Fruit fly (Drosophila melanogaster) whole organism, embryonic: ENCODE results near the gene MAPk-Ak2.

Source experiments
- CG12299 ChIP-seq: fragments of 200-800 bp; sonication (Bioruptor generic); optimal IDR thresholded peaks from 2 replicates; lab custom pipeline; 2018; ENCODE audit warnings: missing biosample characterization, mild to moderate bottlenecking, missing genetic modification characterization
- CG31388 ChIP-seq: fragments of 200-800 bp; sonication (Bioruptor generic); optimal IDR thresholded peaks from 2 replicates; lab custom pipeline; 2016; ENCODE audit warnings: missing biosample characterization, missing genetic modification characterization
- CG33213 ChIP-seq: fragments of 200-800 bp; sonication (Bioruptor generic); optimal IDR thresholded peaks from 3 replicates; lab custom pipeline; 2016; ENCODE audit warnings: missing biosample characterization, missing genetic modification characterization
- CG3407 ChIP-seq: fragments of 200-800 bp; sonication (Bioruptor generic); optimal IDR thresholded peaks from 2 replicates; lab custom pipeline; 2018; ENCODE audit warnings: missing biosample characterization, mild to moderate bottlenecking, missing genetic modification characterization
- CG7928 ChIP-seq: fragments of 200-800 bp; sonication (Bioruptor generic); optimal IDR thresholded peaks from 2 replicates; lab custom pipeline; 2017; ENCODE audit warnings: missing biosample characterization, mild to moderate bottlenecking, missing genetic modification characterization
- Dref ChIP-seq: fragments of 200-800 bp; sonication (Bioruptor generic); IDR thresholded peaks from 2 replicates; pipeline ENCODE4 v1.3.6; 2022; ENCODE audit warnings: missing biosample characterization, missing genetic modification characterization
- Hr78 ChIP-seq, 2 experiments: fragments of 200-800 bp in 1 of 2; fragments of >200 bp in 1 of 2; sonication (Bioruptor generic) in 1 of 2; optimal IDR thresholded peaks; 2 replicates each; lab custom pipeline; 2017 to 2019; ENCODE audit warnings: missing biosample characterization in 2 of 2, missing genetic modification characterization in 2 of 2, mild to moderate bottlenecking in 1 of 2, moderate library complexity in 1 of 2
- Meics ChIP-seq: fragments of 200-800 bp; sonication (Bioruptor generic); optimal IDR thresholded peaks from 2 replicates; lab custom pipeline; 2017; ENCODE audit warnings: missing biosample characterization, mild to moderate bottlenecking, missing genetic modification characterization

dm6 chrX:5752838-5753237 is 11.2 kb downstream of the MAPk-Ak2 start:
- TF ChIP-seq CG12299 (no peak), Dref (GFP tag; lab: Robert Waterston, UW) (no peak), CG3407 (GFP tag; lab: Kevin White, UChicago) (no peak), Hr78 (GFP tag; optimal IDR thresholded peaks at IDR 0.05; lab: Kevin White, UChicago) (no peak), Meics (GFP tag; lab: Kevin White, UChicago) (no peak), CG7928 (GFP tag; lab: Kevin White, UChicago) (no peak), CG33213 (GFP tag; lab: Kevin White, UChicago) (no peak), CG31388 (GFP tag; lab: Kevin White, UChicago) (no peak)
